Worm (Caenorhabditis elegans): Measurements from ENCODE around the gene Y53C12B.7.
A peak's percentile ranks its signal among the peaks of the same experiment; 100 is the strongest.

DNA sequence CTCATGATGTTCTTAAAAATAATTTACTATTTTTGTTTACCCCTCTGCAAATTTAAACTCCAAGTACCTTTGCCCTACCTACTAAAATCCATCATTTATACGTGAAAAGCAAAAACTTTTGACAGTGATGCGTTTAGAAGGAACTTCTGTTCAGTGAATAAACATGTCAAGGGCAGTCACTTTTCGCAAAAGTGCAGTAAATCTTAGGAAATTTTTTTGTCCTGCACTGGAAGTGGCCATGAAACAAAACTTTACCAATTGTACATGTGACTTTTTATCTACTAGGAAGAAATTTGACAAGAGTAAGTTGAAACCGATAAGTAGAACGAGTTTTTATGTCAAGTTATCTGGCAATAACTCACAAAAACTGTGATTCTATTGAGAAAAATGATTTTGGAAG, 33.2 kb upstream of the Y53C12B.7 start:
- TF ChIP-seq ztf-11 (tag; optimal IDR thresholded peaks at IDR 0.05), result no peak
- no peak for TF ChIP-seq nhr-10 (tag; optimal IDR thresholded peaks at IDR 0.05)
- no peak for TF ChIP-seq nhr-25 (tag; optimal IDR thresholded peaks at IDR 0.05)
- no peak for TF ChIP-seq mbf-1 (tag; optimal IDR thresholded peaks at IDR 0.05)
- no peak for TF ChIP-seq blmp-1 (tag; optimal IDR thresholded peaks at IDR 0.05; ENCODE audit: insufficient read depth)
- TF ChIP-seq ceh-82 (tag; optimal IDR thresholded peaks at IDR 0.05), result no peak
- TF ChIP-seq elt-1 (tag; optimal IDR thresholded peaks at IDR 0.05), result no peak
- TF ChIP-seq egl-27 (tag; optimal IDR thresholded peaks at IDR 0.05), result no peak
- TF ChIP-seq snpc-4 (tag; optimal IDR thresholded peaks at IDR 0.05), result no peak
- TF ChIP-seq mdl-1 (tag; optimal IDR thresholded peaks at IDR 0.05), result no peak
- TF ChIP-seq lsy-2 (tag; optimal IDR thresholded peaks at IDR 0.05), result peak in 1 of 2 experiments; percentile 7
